Worm (Caenorhabditis elegans) whole organism, late embryonic: ENCODE data around the gene pqm-1.
A peak's percentile ranks its signal among the peaks of the same experiment; 100 is the strongest.

ENCODE experiments used
- F13H6.1 ChIP-seq: sonication (generic microtip); optimal IDR thresholded peaks from 2 replicates; lab custom pipeline; 2016; ENCODE audit warnings: missing genetic modification characterization, missing compliant biosample characterization
- K02D7.2 ChIP-seq: sonication (generic microtip); optimal IDR thresholded peaks from 2 replicates; lab custom pipeline; 2017; ENCODE audit warnings: mild to moderate bottlenecking, missing genetic modification characterization, missing compliant biosample characterization
- ceh-2 ChIP-seq: sonication (generic microtip); optimal IDR thresholded peaks from 2 replicates; lab custom pipeline; 2016; ENCODE audit warnings: missing genotype, missing genetic modification characterization, missing compliant biosample characterization
- ceh-24 ChIP-seq: sonication (generic microtip); optimal IDR thresholded peaks from 2 replicates; lab custom pipeline; 2016; ENCODE audit warnings: mild to moderate bottlenecking, missing genetic modification characterization, missing compliant biosample characterization
- ceh-30 ChIP-seq: fragments of 150-350 bp; optimal IDR thresholded peaks from 2 replicates; lab custom pipeline; 2014; ENCODE audit warnings: missing biosample characterization, missing genetic modification characterization
- ceh-31 ChIP-seq: sonication (generic microtip); optimal IDR thresholded peaks from 2 replicates; lab custom pipeline; 2016; ENCODE audit warnings: missing genetic modification characterization, missing compliant biosample characterization
- ceh-34 ChIP-seq: sonication (generic microtip); optimal IDR thresholded peaks from 2 replicates; lab custom pipeline; 2016; ENCODE audit warnings: mild to moderate bottlenecking, missing genetic modification characterization, missing compliant biosample characterization
- ceh-6 ChIP-seq: fragments of 200-800 bp; sonication (Bioruptor generic); optimal IDR thresholded peaks from 2 replicates; lab custom pipeline; 2018; ENCODE audit warnings: mild to moderate bottlenecking, missing genetic modification characterization, missing compliant biosample characterization
- ceh-9 ChIP-seq: sonication (generic microtip); optimal IDR thresholded peaks from 2 replicates; lab custom pipeline; 2016; ENCODE audit warnings: mild to moderate bottlenecking, missing genetic modification characterization, inconsistent platforms, missing compliant biosample characterization
- che-1 ChIP-seq: sonication (generic microtip); optimal IDR thresholded peaks from 2 replicates; lab custom pipeline; 2016; ENCODE audit warnings: mild to moderate bottlenecking, missing genetic modification characterization, missing compliant biosample characterization
- dmd-4 ChIP-seq: sonication (generic microtip); optimal IDR thresholded peaks from 2 replicates; lab custom pipeline; 2016; ENCODE audit warnings: borderline replicate concordance, missing genetic modification characterization, missing compliant biosample characterization
- dve-1 ChIP-seq: sonication (generic microtip); optimal IDR thresholded peaks from 2 replicates; lab custom pipeline; 2017; ENCODE audit warnings: antibody characterized with exemption, mild to moderate bottlenecking, missing genetic modification characterization, missing compliant biosample characterization
- elt-4 ChIP-seq: sonication (generic microtip); optimal IDR thresholded peaks from 2 replicates; lab custom pipeline; 2016; ENCODE audit warnings: missing genetic modification characterization, missing compliant biosample characterization
- ets-4 ChIP-seq: sonication (generic microtip); optimal IDR thresholded peaks from 2 replicates; lab custom pipeline; 2016; ENCODE audit warnings: missing genetic modification characterization, missing compliant biosample characterization
- eyg-1 ChIP-seq: sonication (generic microtip); optimal IDR thresholded peaks from 2 replicates; lab custom pipeline; 2016; ENCODE audit warnings: missing genotype, missing genetic modification characterization, missing compliant biosample characterization
- fkh-10 ChIP-seq: fragments of 150-350 bp; optimal IDR thresholded peaks from 2 replicates; lab custom pipeline; 2014; ENCODE audit warnings: missing biosample characterization, missing genetic modification reagents, missing genetic modification characterization
- gmeb-2 ChIP-seq: sonication (generic microtip); optimal IDR thresholded peaks from 2 replicates; lab custom pipeline; 2016; ENCODE audit warnings: missing genetic modification characterization, inconsistent platforms, missing compliant biosample characterization
- hlh-30 ChIP-seq: sonication (generic microtip); optimal IDR thresholded peaks from 2 replicates; lab custom pipeline; 2017; ENCODE audit warnings: antibody characterized with exemption, missing genetic modification characterization, missing compliant biosample characterization; ENCODE audit not compliant: insufficient read depth
- madf-2 ChIP-seq: sonication (generic microtip); optimal IDR thresholded peaks from 2 replicates; lab custom pipeline; 2017; ENCODE audit warnings: missing genetic modification characterization, missing compliant biosample characterization
- mec-3 ChIP-seq: sonication (generic microtip); optimal IDR thresholded peaks from 2 replicates; lab custom pipeline; 2016; ENCODE audit warnings: borderline replicate concordance, missing genetic modification characterization, missing compliant biosample characterization
- pag-3 ChIP-seq: sonication (generic microtip); optimal IDR thresholded peaks from 2 replicates; lab custom pipeline; 2016; ENCODE audit warnings: missing compliant biosample characterization, missing genetic modification characterization, borderline replicate concordance
- pat-9 ChIP-seq: fragments of 200-800 bp; sonication (Bioruptor generic); optimal IDR thresholded peaks from 2 replicates; lab custom pipeline; 2018; ENCODE audit warnings: mild to moderate bottlenecking, missing genetic modification characterization, moderate library complexity, missing compliant biosample characterization
- pqm-1 ChIP-seq: sonication (generic microtip); optimal IDR thresholded peaks from 2 replicates; lab custom pipeline; 2016; ENCODE audit warnings: missing genetic modification characterization, missing compliant biosample characterization
- pros-1 ChIP-seq: fragments of 150-350 bp; optimal IDR thresholded peaks from 2 replicates; lab custom pipeline; 2014; ENCODE audit warnings: missing biosample characterization, missing genetic modification reagents, missing genetic modification characterization
- rnt-1 ChIP-seq: sonication (generic microtip); optimal IDR thresholded peaks from 2 replicates; lab custom pipeline; 2016; ENCODE audit warnings: missing genetic modification characterization, missing compliant biosample characterization
- sdc-2 ChIP-seq: sonication (generic microtip); optimal IDR thresholded peaks from 2 replicates; lab custom pipeline; 2016; ENCODE audit warnings: missing genotype, missing genetic modification characterization, missing compliant biosample characterization
- syd-9 ChIP-seq: sonication (generic microtip); optimal IDR thresholded peaks from 2 replicates; lab custom pipeline; 2016; ENCODE audit warnings: mild to moderate bottlenecking, missing genetic modification characterization, moderate library complexity, missing compliant biosample characterization
- tbx-2 ChIP-seq: sonication (generic microtip); optimal IDR thresholded peaks from 2 replicates; lab custom pipeline; 2016; ENCODE audit warnings: missing genetic modification characterization, missing compliant biosample characterization
- tbx-7 ChIP-seq: sonication (generic microtip); optimal IDR thresholded peaks from 2 replicates; lab custom pipeline; 2016; ENCODE audit warnings: missing genotype, missing genetic modification characterization, missing compliant biosample characterization
- ttx-3 ChIP-seq: sonication (generic microtip); optimal IDR thresholded peaks from 2 replicates; lab custom pipeline; 2016; ENCODE audit warnings: missing genetic modification reagents, missing genetic modification characterization, missing compliant biosample characterization
- unc-3 ChIP-seq, 2 experiments: fragments of 200-800 bp in 1 of 2; sonication (Bioruptor generic) in 1 of 2; sonication (generic microtip) in 1 of 2; conservative IDR thresholded peaks in 1 of 2; optimal IDR thresholded peaks in 1 of 2; 2 replicates each; pipeline versions ENCODE4 v1.3.6 to Lab custom; 2016 to 2022; ENCODE audit warnings: missing compliant biosample characterization in 2 of 2, missing genetic modification characterization in 2 of 2, missing genetic modification reagents in 1 of 2
- unc-86 ChIP-seq: sonication (generic microtip); optimal IDR thresholded peaks from 2 replicates; lab custom pipeline; 2016; ENCODE audit warnings: missing genetic modification characterization, missing compliant biosample characterization
- zip-5 ChIP-seq: sonication (generic microtip); optimal IDR thresholded peaks from 2 replicates; lab custom pipeline; 2016; ENCODE audit warnings: missing genetic modification characterization, missing compliant biosample characterization
- ztf-16 ChIP-seq: sonication (generic microtip); optimal IDR thresholded peaks from 2 replicates; lab custom pipeline; 2017; ENCODE audit warnings: missing genetic modification characterization, missing compliant biosample characterization

The pqm-1 gene

DNA sequence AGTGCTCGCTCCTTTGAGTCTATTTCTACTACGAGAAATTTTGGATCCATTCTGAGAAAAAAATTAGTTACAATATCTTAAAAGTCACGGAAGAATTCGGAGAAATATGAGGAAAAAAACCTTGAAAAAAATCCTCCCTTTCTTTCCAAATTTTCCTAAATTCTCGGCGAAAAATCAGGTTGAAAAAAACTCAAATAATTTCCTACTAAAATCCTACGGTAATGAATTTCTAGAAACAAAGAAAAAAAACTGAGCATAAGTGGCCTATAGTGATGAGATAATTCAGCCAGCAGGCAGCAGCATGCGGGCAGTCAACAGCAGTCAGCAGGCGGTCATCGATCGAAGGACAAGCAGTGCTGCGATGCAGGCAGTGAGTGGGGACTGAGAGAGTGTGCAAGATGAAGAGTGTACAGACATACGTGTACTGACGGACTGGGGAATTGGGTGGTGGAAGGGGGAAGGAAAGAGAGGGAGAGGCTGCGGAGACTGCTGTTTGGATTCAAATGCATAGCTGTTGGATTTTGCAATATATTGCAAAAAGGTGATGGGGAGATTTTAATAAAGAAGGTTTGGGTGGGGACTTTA lies 32.5 kb upstream of the pqm-1 start, which contains the start of gene lir-3 (continued):
- TF ChIP-seq unc-3 (GFP tag; conservative IDR thresholded peaks at IDR 0.05; lab: Robert Waterston, UW) (no peak), unc-3 (tag; optimal IDR thresholded peaks at IDR 0.05; lab: Kevin White, UChicago) (no peak), ztf-16 (no peak), madf-2 (tag; lab: Kevin White, UChicago) (no peak), fkh-10 (no peak), ceh-2 (tag; lab: Kevin White, UChicago) (no peak), eyg-1 (tag; lab: Kevin White, UChicago) (no peak), pros-1 (tag; lab: Kevin White, UChicago) (peak; percentile 24), gmeb-2 (tag; lab: Kevin White, UChicago) (no peak), dmd-4 (no peak), ceh-9 (tag; lab: Kevin White, UChicago) (no peak), ceh-30 (tag; lab: Kevin White, UChicago) (no peak), che-1 (tag; lab: Kevin White, UChicago) (no peak), tbx-2 (tag; lab: Kevin White, UChicago) (peak; percentile 28), ets-4 (tag; lab: Kevin White, UChicago) (no peak), zip-5 (tag; lab: Kevin White, UChicago) (no peak), F13H6.1 (tag; lab: Kevin White, UChicago) (no peak), tbx-7 (tag; lab: Kevin White, UChicago) (no peak), ceh-24 (no peak), mec-3 (tag; lab: Kevin White, UChicago) (no peak), K02D7.2 (no peak), ceh-6 (GFP tag; lab: Kevin White, UChicago) (no peak), elt-4 (tag; lab: Kevin White, UChicago) (no peak), pqm-1 (no peak), ceh-31 (tag; lab: Kevin White, UChicago) (peak; percentile 63), pat-9 (no peak), sdc-2 (peak; percentile 44), hlh-30 (tag; lab: Kevin White, UChicago) (peak; percentile 24), unc-86 (tag; lab: Kevin White, UChicago) (no peak), rnt-1 (tag; lab: Kevin White, UChicago) (peak; percentile 0)

DNA sequence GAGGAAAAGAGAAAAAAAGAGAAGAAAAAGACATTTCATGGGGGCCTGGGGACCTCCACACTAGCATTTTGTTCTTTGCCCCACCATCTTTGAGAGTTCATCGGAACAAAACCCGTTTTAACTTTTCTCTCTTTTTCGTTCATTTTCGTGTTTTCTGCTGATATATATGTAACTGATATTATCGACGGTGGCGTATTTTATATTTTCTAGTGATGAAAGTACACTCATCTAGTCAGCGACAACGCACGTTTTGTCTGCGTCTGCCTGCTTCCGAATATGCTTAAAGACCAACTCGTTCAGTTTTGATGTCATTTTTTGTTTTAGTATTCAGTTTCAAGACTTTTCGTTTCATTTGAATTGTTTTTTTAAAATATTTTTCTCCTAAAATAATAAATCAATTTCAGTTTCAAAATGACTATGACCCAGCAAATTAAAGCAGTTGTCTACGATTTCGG lies 28.9 kb upstream of the pqm-1 start, which contains the start of gene bigr-1:
bigr-1 (plus strand) TSS at position 405 of the 455 bp plus-strand sequence.
- TF ChIP-seq ceh-24, result no peak

DNA sequence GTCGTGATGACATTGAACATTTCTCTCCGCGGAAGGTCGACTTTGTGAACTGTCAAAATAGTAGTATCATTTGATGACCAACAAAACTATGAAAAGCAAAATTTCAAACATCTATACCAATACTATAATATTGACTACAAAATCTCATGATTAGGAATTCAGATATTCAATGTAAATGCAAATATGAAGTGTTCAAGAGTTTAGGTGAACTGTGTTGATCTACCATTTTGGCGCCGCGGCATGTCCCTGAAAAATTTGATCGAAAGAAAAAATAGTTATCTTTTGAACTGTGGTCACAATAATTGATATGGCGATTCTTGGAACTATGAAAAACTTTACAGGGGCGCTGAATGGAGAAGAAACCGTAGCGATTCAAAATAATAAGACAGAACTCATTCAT lies 26.3 kb upstream of the pqm-1 start:
- TF ChIP-seq pag-3 (no peak), ceh-6 (GFP tag; lab: Kevin White, UChicago) (no peak), ttx-3 (tag; lab: Kevin White, UChicago) (no peak)

DNA sequence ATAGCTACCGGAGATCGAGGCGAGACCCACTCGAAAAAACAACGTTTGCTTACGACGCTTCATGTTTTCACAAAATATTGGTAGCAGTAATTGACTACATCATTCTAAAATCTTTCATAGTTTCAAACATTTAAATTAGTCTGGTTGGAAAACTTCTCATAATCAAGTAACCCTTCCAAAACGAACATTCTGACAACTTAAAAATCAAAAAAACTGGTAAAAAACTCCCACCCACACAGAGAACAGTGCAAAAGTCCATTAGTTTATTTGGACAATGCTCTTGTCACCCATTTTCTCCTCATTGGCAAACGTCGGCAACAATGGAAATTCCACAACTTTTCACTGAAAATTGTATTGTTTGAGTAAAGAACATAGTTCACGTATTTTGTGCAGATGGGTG lies 25.0 kb upstream of the pqm-1 start, which contains the start of gene F37H8.6:
F37H8.6 (minus strand) TSS at position 101 of the 400 bp plus-strand sequence.
- TF ChIP-seq syd-9, result no peak

DNA sequence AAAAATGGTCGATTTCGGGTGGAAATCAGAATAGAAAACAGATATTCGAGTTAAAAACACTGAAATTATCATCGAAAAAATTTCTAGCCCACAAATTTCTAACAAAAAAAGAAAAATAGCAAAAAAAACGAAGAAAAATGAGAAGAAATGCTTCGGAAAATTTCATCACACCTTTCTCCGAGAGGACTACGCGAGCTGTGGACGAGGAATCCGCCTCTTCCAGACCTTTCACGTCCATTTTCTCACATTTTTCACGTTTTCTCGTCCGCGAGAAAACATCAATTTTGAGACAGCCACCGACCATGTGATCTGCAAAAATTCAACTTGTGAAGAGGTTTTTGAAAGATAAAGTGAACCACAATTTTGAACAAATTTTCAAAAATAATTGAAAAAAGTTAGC lies 24.0 kb upstream of the pqm-1 start:
- TF ChIP-seq ceh-34 (tag; lab: Kevin White, UChicago) (no peak), tbx-2 (tag; lab: Kevin White, UChicago) (peak; percentile 17), dve-1 (tag; lab: Kevin White, UChicago) (no peak), hlh-30 (tag; lab: Kevin White, UChicago) (no peak)
